Worm (Caenorhabditis elegans) whole organism, young adult: ENCODE results near the gene srz-44.
"Not testable (repeated sequence)": the region's sequence is repeated elsewhere in the genome, so short reads cannot be mapped to it uniquely, and the experiment has no call there.

Source experiments
- B0336.3 ChIP-seq: fragments of 200-800 bp; sonication (Bioruptor generic); IDR thresholded peaks from 2 replicates; pipeline ENCODE4 v1.3.6; 2022; ENCODE audit warnings: missing genetic modification characterization, missing compliant biosample characterization
- F33H1.4 ChIP-seq: fragments of 200-800 bp; sonication (Bioruptor generic); IDR thresholded peaks from 2 replicates; pipeline ENCODE4 v1.3.6; 2022; ENCODE audit warnings: missing genetic modification reagents, missing genetic modification characterization, missing compliant biosample characterization
- F37B4.10 ChIP-seq: fragments of 200-800 bp; sonication (Bioruptor generic); IDR thresholded peaks from 2 replicates; pipeline ENCODE4 v1.3.6; 2022; ENCODE audit warnings: missing genetic modification characterization, missing compliant biosample characterization
- K11D2.4 ChIP-seq: fragments of 200-800 bp; sonication (Bioruptor generic); IDR thresholded peaks from 2 replicates; pipeline ENCODE4 v1.3.6; 2022; ENCODE audit warnings: missing genetic modification reagents, missing genetic modification characterization, missing compliant biosample characterization
- Y53G8AR.9 ChIP-seq: fragments of 200-800 bp; sonication (Bioruptor generic); conservative IDR thresholded peaks from 2 replicates; pipeline ENCODE4 v1.3.6; 2022; ENCODE audit warnings: missing genetic modification reagents, missing genetic modification characterization, missing compliant biosample characterization
- ZK185.1 ChIP-seq: sonication (generic microtip); optimal IDR thresholded peaks from 2 replicates; lab custom pipeline; 2016; ENCODE audit warnings: mild to moderate bottlenecking, missing genetic modification characterization, missing compliant biosample characterization; ENCODE audit not compliant: poor library complexity, severe bottlenecking
- aptf-2 ChIP-seq: fragments of 200-800 bp; sonication (Bioruptor generic); conservative IDR thresholded peaks from 2 replicates; pipeline ENCODE4 v1.3.6; 2022; ENCODE audit warnings: missing genetic modification reagents, missing genetic modification characterization, missing compliant biosample characterization
- atf-7 ChIP-seq: sonication (generic microtip); optimal IDR thresholded peaks from 2 replicates; lab custom pipeline; 2017; ENCODE audit warnings: mild to moderate bottlenecking, missing genetic modification characterization, missing compliant biosample characterization
- attf-5 ChIP-seq: fragments of 200-800 bp; sonication (Bioruptor generic); optimal IDR thresholded peaks from 2 replicates; lab custom pipeline; 2018; ENCODE audit warnings: mild to moderate bottlenecking, missing genetic modification characterization, missing compliant biosample characterization
- cebp-2 ChIP-seq: fragments of 200-800 bp; sonication (Bioruptor generic); IDR thresholded peaks from 2 replicates; pipeline ENCODE4 v1.3.6; 2022; ENCODE audit warnings: missing genetic modification characterization, missing compliant biosample characterization
- ceh-100 ChIP-seq: fragments of 200-800 bp; sonication (Bioruptor generic); IDR thresholded peaks from 2 replicates; pipeline ENCODE4 v1.3.6; 2022; ENCODE audit warnings: missing genetic modification reagents, missing genetic modification characterization, missing compliant biosample characterization
- chd-7 ChIP-seq: sonication (generic microtip); optimal IDR thresholded peaks from 2 replicates; lab custom pipeline; 2016; ENCODE audit warnings: mild to moderate bottlenecking, missing genetic modification characterization, moderate library complexity, missing compliant biosample characterization
- dox-1 ChIP-seq: fragments of 200-800 bp; sonication (Bioruptor generic); IDR thresholded peaks from 2 replicates; pipeline ENCODE4 v1.3.6; 2022; ENCODE audit warnings: missing genetic modification reagents, missing genetic modification characterization, missing compliant biosample characterization
- egl-18 ChIP-seq: fragments of 200-800 bp; sonication (Bioruptor generic); IDR thresholded peaks from 2 replicates; pipeline ENCODE4 v1.3.6; 2022; ENCODE audit warnings: missing genetic modification reagents, missing genetic modification characterization, missing compliant biosample characterization
- egl-44 ChIP-seq: fragments of 200-800 bp; sonication (Bioruptor generic); IDR thresholded peaks from 2 replicates; pipeline ENCODE4 v1.3.6; 2022; ENCODE audit warnings: missing genetic modification reagents, missing genetic modification characterization, missing compliant biosample characterization
- hmg-1.2 ChIP-seq: fragments of 200-800 bp; sonication (Bioruptor generic); IDR thresholded peaks from 2 replicates; pipeline ENCODE4 v1.3.6; 2022; ENCODE audit warnings: missing genetic modification reagents, missing genetic modification characterization, missing compliant biosample characterization
- hsf-1 ChIP-seq: fragments of 200-800 bp; sonication (Bioruptor generic); IDR thresholded peaks from 2 replicates; pipeline ENCODE4 v1.3.6; 2022; ENCODE audit warnings: missing genetic modification reagents, missing genetic modification characterization, missing compliant biosample characterization
- let-526 ChIP-seq: fragments of 200-800 bp; sonication (Bioruptor generic); IDR thresholded peaks from 2 replicates; pipeline ENCODE4 v1.3.6; 2022; ENCODE audit warnings: missing genetic modification reagents, missing genetic modification characterization, missing compliant biosample characterization
- lir-1 ChIP-seq: fragments of 200-800 bp; sonication (Bioruptor generic); conservative IDR thresholded peaks from 2 replicates; pipeline ENCODE4 v1.3.6; 2022; ENCODE audit warnings: missing genetic modification reagents, missing genetic modification characterization, missing compliant biosample characterization
- madf-3 ChIP-seq: fragments of 200-800 bp; sonication (Bioruptor generic); IDR thresholded peaks from 2 replicates; pipeline ENCODE4 v1.3.6; 2022; ENCODE audit warnings: missing genetic modification reagents, missing genetic modification characterization, missing compliant biosample characterization
- madf-8 ChIP-seq: fragments of 200-800 bp; sonication (Bioruptor generic); conservative IDR thresholded peaks from 2 replicates; pipeline ENCODE4 v1.3.6; 2022; ENCODE audit warnings: missing genetic modification reagents, missing genetic modification characterization, missing compliant biosample characterization
- mcd-1 ChIP-seq: fragments of 200-800 bp; sonication (Bioruptor generic); IDR thresholded peaks from 2 replicates; pipeline ENCODE4 v1.3.6; 2022; ENCODE audit warnings: missing genetic modification reagents, missing genetic modification characterization, missing compliant biosample characterization
- nfyb-1 ChIP-seq: fragments of 200-800 bp; sonication (Bioruptor generic); IDR thresholded peaks from 2 replicates; pipeline ENCODE4 v1.3.6; 2022; ENCODE audit warnings: missing genetic modification reagents, missing genetic modification characterization, missing compliant biosample characterization
- nhr-80 ChIP-seq: sonication (generic microtip); optimal IDR thresholded peaks from 2 replicates; lab custom pipeline; 2016; ENCODE audit warnings: missing genetic modification characterization, missing compliant biosample characterization
- rcor-1 ChIP-seq: fragments of 200-800 bp; sonication (Bioruptor generic); IDR thresholded peaks from 2 replicates; pipeline ENCODE4 v1.3.6; 2022; ENCODE audit warnings: missing genetic modification reagents, missing genetic modification characterization, missing compliant biosample characterization
- rec-8 ChIP-seq, 2 experiments: sonication (generic microtip); optimal IDR thresholded peaks; 2 replicates each; lab custom pipeline; 2016; ENCODE audit warnings: mild to moderate bottlenecking in 2 of 2, missing genetic modification characterization in 2 of 2, missing genetic modification reagents in 2 of 2, missing genotype in 2 of 2, missing biosample characterization in 1 of 2, missing compliant biosample characterization in 1 of 2, moderate library complexity in 1 of 2
- snpc-4 ChIP-seq, 5 experiments: fragments of 150-350 bp in 1 of 5; sonication (generic microtip) in 4 of 5; optimal IDR thresholded peaks; 2 replicates each; lab custom pipeline; 2014 to 2018; ENCODE audit warnings: missing genetic modification characterization in 5 of 5, missing biosample characterization in 3 of 5, antibody characterized with exemption in 2 of 5, mild to moderate bottlenecking in 2 of 5, missing compliant biosample characterization in 2 of 5, missing genotype in 2 of 5, moderate library complexity in 2 of 5, missing genetic modification reagents in 1 of 5
- tbp1 ChIP-seq: fragments of 200-800 bp; sonication (Bioruptor generic); optimal IDR thresholded peaks from 2 replicates; lab custom pipeline; 2018; ENCODE audit warnings: mild to moderate bottlenecking, missing genetic modification characterization, missing compliant biosample characterization
- ztf-18 ChIP-seq: sonication (generic microtip); optimal IDR thresholded peaks from 2 replicates; lab custom pipeline; 2016; ENCODE audit warnings: missing genotype, mild to moderate bottlenecking, missing genetic modification characterization, missing compliant biosample characterization
- ztf-26 ChIP-seq: sonication (generic microtip); optimal IDR thresholded peaks from 2 replicates; lab custom pipeline; 2017; ENCODE audit warnings: missing genetic modification characterization, missing compliant biosample characterization
- ztf-28 ChIP-seq: fragments of 200-800 bp; sonication (Bioruptor generic); IDR thresholded peaks from 2 replicates; pipeline ENCODE4 v1.3.6; 2022; ENCODE audit warnings: missing genetic modification reagents, missing genetic modification characterization, missing compliant biosample characterization

srz-44 gene

ce11 chrV:15590183-15590667 lies 48.5 kb downstream of the srz-44 start, which contains the start of gene F28F8.7 (continued):
- peak; percentile 79 for TF ChIP-seq ceh-100 (GFP tag; lab: Robert Waterston, UW)
- peak; percentile 81 for TF ChIP-seq attf-5 (GFP tag; lab: Kevin White, UChicago)
- peak; percentile 69; the same call in 1 of the 2 replicates for TF ChIP-seq madf-3
- TF ChIP-seq nfyb-1 (GFP tag; lab: Robert Waterston, UW) = peak; percentile 92
- 0 out of 2 replicates have a peak, but pooled peaks have one; percentile 31 for TF ChIP-seq F37B4.10 (GFP tag; lab: Robert Waterston, UW)
- peak; percentile 77; the same call in 1 of the 2 replicates for TF ChIP-seq B0336.3 (GFP tag; lab: Robert Waterston, UW)
- peak; percentile 40; the same call in 1 of the 2 replicates for TF ChIP-seq madf-8 (GFP tag; lab: Robert Waterston, UW)
- TF ChIP-seq dox-1 (GFP tag; lab: Robert Waterston, UW) = peak; percentile 95
- TF ChIP-seq rcor-1 (GFP tag; lab: Robert Waterston, UW) = peak; percentile 68; the same call in 1 of the 2 replicates
- peak; percentile 25 for TF ChIP-seq chd-7 (tag; lab: Kevin White, UChicago)
- TF ChIP-seq snpc-4 (GFP tag; optimal IDR thresholded peaks at IDR 0.05; lab: Kevin White, UChicago) = not testable (repeated sequence)
- TF ChIP-seq snpc-4 (tag; optimal IDR thresholded peaks at IDR 0.05; lab: Kevin White, UChicago) = peak in 2 of 4 experiments; percentile 63 to 82
- peak; percentile 95; the same call in 1 of the 2 replicates for TF ChIP-seq cebp-2 (GFP tag; lab: Robert Waterston, UW)
- TF ChIP-seq egl-44 (GFP tag; lab: Robert Waterston, UW) = 0 out of 2 replicates have a peak, but pooled peaks have one; percentile 30
- peak; percentile 91 for TF ChIP-seq Y53G8AR.9 (GFP tag; lab: Robert Waterston, UW)
- TF ChIP-seq hmg-1.2 = peak; percentile 96
- TF ChIP-seq ztf-28 (GFP tag; lab: Robert Waterston, UW) = peak; percentile 90
- 0 out of 2 replicates have a peak, but pooled peaks have one; percentile 25 for TF ChIP-seq egl-18 (GFP tag; lab: Robert Waterston, UW)
- peak; percentile 44 for TF ChIP-seq ztf-26 (tag; lab: Kevin White, UChicago)
- TF ChIP-seq aptf-2 (GFP tag; lab: Robert Waterston, UW) = peak; percentile 64; the same call in 1 of the 2 replicates
- peak; percentile 61 for TF ChIP-seq ZK185.1 (tag; lab: Kevin White, UChicago)
- TF ChIP-seq rec-8 (tag; optimal IDR thresholded peaks at IDR 0.05; lab: Kevin White, UChicago) = peak; percentile 26 to 55
- TF ChIP-seq let-526 (GFP tag; lab: Robert Waterston, UW) = peak; percentile 71; the same call in 1 of the 2 replicates
- peak; percentile 79 for TF ChIP-seq atf-7 (tag; lab: Kevin White, UChicago)
- peak; percentile 91 for TF ChIP-seq K11D2.4
- TF ChIP-seq lir-1 = peak; percentile 63
- peak; percentile 47 for TF ChIP-seq tbp1 (GFP tag; lab: Kevin White, UChicago)
- peak; percentile 65 for TF ChIP-seq hsf-1 (GFP tag; lab: Robert Waterston, UW)
- TF ChIP-seq nhr-80 (tag; lab: Kevin White, UChicago) = peak; percentile 75
- peak; percentile 71 for TF ChIP-seq F33H1.4 (GFP tag; lab: Robert Waterston, UW)
- TF ChIP-seq ztf-18 (tag; lab: Kevin White, UChicago) = peak; percentile 42
- TF ChIP-seq mcd-1 (GFP tag; lab: Robert Waterston, UW) = peak; percentile 93
